Worm (Caenorhabditis elegans) whole organism, late embryonic: ENCODE data around the gene cyp-44A1.

ENCODE experiments used
- ceh-34 ChIP-seq: sonication (generic microtip); optimal IDR thresholded peaks from 2 replicates; lab custom pipeline; 2016; ENCODE audit warnings: mild to moderate bottlenecking, missing genetic modification characterization, missing compliant biosample characterization
- sox-4 ChIP-seq: sonication (generic microtip); optimal IDR thresholded peaks from 2 replicates; lab custom pipeline; 2017; ENCODE audit warnings: mild to moderate bottlenecking, missing genetic modification characterization, inconsistent platforms, missing compliant biosample characterization

ce11 chrII:5537524-5537923 is 33.7 kb downstream of the cyp-44A1 start, which contains the start of gene C17C3.11:
- TF ChIP-seq sox-4 (tag; lab: Kevin White, UChicago): no peak
- TF ChIP-seq ceh-34: no peak
